Worm (Caenorhabditis elegans) whole organism, L2 larva: Measurements from ENCODE around the gene C34B4.5.

Experiments used
- Y55F3AM.14 ChIP-seq: fragments of 200-800 bp; sonication (Bioruptor generic); optimal IDR thresholded peaks from 2 replicates; lab custom pipeline; 2018; ENCODE audit warnings: mild to moderate bottlenecking, missing genetic modification characterization, missing compliant biosample characterization
- dmd-4 ChIP-seq: sonication (generic microtip); optimal IDR thresholded peaks from 2 replicates; lab custom pipeline; 2017; ENCODE audit warnings: missing biosample characterization, missing genetic modification characterization
- lin-39 ChIP-seq: fragments of 150-350 bp; optimal IDR thresholded peaks from 2 replicates; lab custom pipeline; 2014; ENCODE audit warnings: missing biosample characterization, missing genetic modification reagents, missing genetic modification characterization
- mbf-1 ChIP-seq: sonication (generic microtip); optimal IDR thresholded peaks from 2 replicates; lab custom pipeline; 2017; ENCODE audit warnings: missing biosample characterization, missing genetic modification characterization
- nhr-6 ChIP-seq: fragments of 150-350 bp; optimal IDR thresholded peaks from 2 replicates; lab custom pipeline; 2014; ENCODE audit warnings: missing biosample characterization, missing genetic modification characterization
- sem-4 ChIP-seq: fragments of 150-350 bp; optimal IDR thresholded peaks from 2 replicates; lab custom pipeline; 2014; ENCODE audit warnings: missing biosample characterization, missing genetic modification reagents, missing genetic modification characterization
- unc-39 ChIP-seq: fragments of 150-350 bp; optimal IDR thresholded peaks from 2 replicates; lab custom pipeline; 2014; ENCODE audit warnings: missing biosample characterization, missing genetic modification characterization
- unc-62 ChIP-seq: fragments of 150-350 bp; optimal IDR thresholded peaks from 2 replicates; lab custom pipeline; 2014; ENCODE audit warnings: missing biosample characterization, missing genetic modification reagents, missing genetic modification characterization
- ztf-11 ChIP-seq: sonication (generic microtip); optimal IDR thresholded peaks from 2 replicates; lab custom pipeline; 2017; ENCODE audit warnings: missing biosample characterization, missing genetic modification characterization

DNA sequence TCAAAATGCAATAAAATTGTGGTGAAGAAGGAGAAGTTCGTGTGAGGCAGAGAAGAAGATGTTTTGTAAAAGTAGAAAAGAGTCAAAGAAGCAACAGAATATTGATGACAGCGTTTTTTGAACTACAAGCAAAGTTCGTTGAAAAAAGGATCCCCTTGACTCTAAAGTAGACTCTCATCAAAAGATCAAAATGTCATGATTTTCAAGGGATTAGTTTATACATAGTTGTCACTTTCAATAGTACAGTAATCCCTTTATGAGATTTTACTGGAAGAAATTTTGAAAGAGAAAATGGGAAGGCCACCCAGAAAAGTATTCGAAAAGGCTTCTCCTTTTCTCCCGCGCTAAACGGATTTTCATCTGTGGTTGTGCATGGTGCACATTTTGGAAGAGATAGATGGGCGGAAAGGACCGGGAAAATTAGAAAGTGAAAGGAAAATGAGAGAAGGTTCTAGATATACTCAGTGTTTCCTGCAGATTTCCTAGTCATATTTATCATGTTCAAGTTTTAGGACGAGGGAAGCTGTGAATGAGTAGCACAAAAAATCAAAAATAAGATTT is 17.3 kb downstream of the C34B4.5 start:
- TF ChIP-seq unc-39 (tag; lab: Kevin White, UChicago) (no peak), unc-62 (no peak), mbf-1 (tag; lab: Kevin White, UChicago) (no peak), ztf-11 (tag; lab: Kevin White, UChicago) (no peak), sem-4 (tag; lab: Kevin White, UChicago) (no peak), nhr-6 (tag; lab: Kevin White, UChicago) (no peak), dmd-4 (tag; lab: Kevin White, UChicago) (no peak), Y55F3AM.14 (GFP tag; lab: Kevin White, UChicago) (no peak), lin-39 (no peak)
